Fruit fly (Drosophila melanogaster) whole organism, embryonic: ENCODE results near the gene grsm.
A peak's percentile ranks its signal among the peaks of the same experiment; 100 is the strongest.

Experiments used
- CG10147 ChIP-seq: fragments of 200-800 bp; sonication (Bioruptor generic); optimal IDR thresholded peaks from 2 replicates; lab custom pipeline; 2019; ENCODE audit warnings: missing biosample characterization, mild to moderate bottlenecking, missing genetic modification characterization, moderate library complexity
- CG10267 ChIP-seq: fragments of 200-800 bp; sonication (Bioruptor generic); optimal IDR thresholded peaks from 2 replicates; lab custom pipeline; 2018; ENCODE audit warnings: missing biosample characterization, mild to moderate bottlenecking, missing genetic modification characterization, moderate library complexity
- CG10462 ChIP-seq: fragments of 200-800 bp; sonication (Bioruptor generic); optimal IDR thresholded peaks from 2 replicates; lab custom pipeline; 2016; ENCODE audit warnings: missing biosample characterization, missing genetic modification characterization
- CG11085 ChIP-seq: fragments of 200-800 bp; sonication (Bioruptor generic); IDR thresholded peaks from 2 replicates; pipeline ENCODE4 v1.3.6; 2022; ENCODE audit warnings: missing biosample characterization, missing genetic modification characterization
- CG12071 ChIP-seq: fragments of 200-800 bp; sonication (Bioruptor generic); optimal IDR thresholded peaks from 3 replicates; lab custom pipeline; 2018; ENCODE audit warnings: missing biosample characterization, mild to moderate bottlenecking, missing genetic modification characterization
- CG1233 ChIP-seq: fragments of 200-800 bp; sonication (Bioruptor generic); optimal IDR thresholded peaks from 4 replicates; lab custom pipeline; 2018; ENCODE audit warnings: missing biosample characterization, mild to moderate bottlenecking, missing genetic modification characterization
- CG12769 ChIP-seq: fragments of 200-800 bp; sonication (Bioruptor generic); optimal IDR thresholded peaks from 2 replicates; lab custom pipeline; 2019; ENCODE audit warnings: missing biosample characterization, mild to moderate bottlenecking, missing genetic modification characterization, moderate library complexity
- CG12942 ChIP-seq: fragments of 200-800 bp; sonication (Bioruptor generic); optimal IDR thresholded peaks from 3 replicates; lab custom pipeline; 2016; ENCODE audit warnings: missing biosample characterization, missing genetic modification characterization
- CG15073 ChIP-seq: fragments of 200-800 bp; sonication (Bioruptor generic); optimal IDR thresholded peaks from 2 replicates; lab custom pipeline; 2016; ENCODE audit warnings: missing biosample characterization, missing genetic modification characterization
- CG15269 ChIP-seq: fragments of 200-800 bp; sonication (Bioruptor generic); optimal IDR thresholded peaks from 2 replicates; lab custom pipeline; 2018; ENCODE audit warnings: missing biosample characterization, mild to moderate bottlenecking, missing genetic modification characterization, moderate library complexity
- CG15696 ChIP-seq: fragments of 200-800 bp; sonication (Bioruptor generic); optimal IDR thresholded peaks from 2 replicates; lab custom pipeline; 2019; ENCODE audit warnings: missing biosample characterization, mild to moderate bottlenecking, missing genetic modification characterization, moderate library complexity
- CG17612 ChIP-seq: fragments of 200-800 bp; sonication (Bioruptor generic); IDR thresholded peaks from 2 replicates; pipeline ENCODE4 v1.3.6; 2022; ENCODE audit warnings: missing biosample characterization, missing genetic modification characterization
- CG18011 ChIP-seq: fragments of 200-800 bp; sonication (Bioruptor generic); optimal IDR thresholded peaks from 2 replicates; lab custom pipeline; 2017; ENCODE audit warnings: missing biosample characterization, missing genetic modification characterization, mild to moderate bottlenecking, moderate library complexity, missing genotype
- CG2199 ChIP-seq: fragments of 200-800 bp; sonication (Bioruptor generic); IDR thresholded peaks from 3 replicates; pipeline ENCODE4 v1.3.6; 2022; ENCODE audit warnings: missing biosample characterization, missing genetic modification characterization
- CG3995 ChIP-seq: fragments of 200-800 bp; sonication (Bioruptor generic); optimal IDR thresholded peaks from 3 replicates; lab custom pipeline; 2016; ENCODE audit warnings: missing biosample characterization, missing genetic modification characterization
- CG4282 ChIP-seq: fragments of 200-800 bp; sonication (Bioruptor generic); optimal IDR thresholded peaks from 2 replicates; lab custom pipeline; 2016; ENCODE audit warnings: missing biosample characterization, missing genetic modification characterization
- CG4617 ChIP-seq: fragments of 200-800 bp; sonication (Bioruptor generic); optimal IDR thresholded peaks from 3 replicates; lab custom pipeline; 2016; ENCODE audit warnings: missing biosample characterization, missing genetic modification characterization, borderline replicate concordance
- CG6654 ChIP-seq: fragments of 200-800 bp; sonication (Bioruptor generic); optimal IDR thresholded peaks from 2 replicates; lab custom pipeline; 2017; ENCODE audit warnings: missing biosample characterization, mild to moderate bottlenecking, missing genetic modification characterization
- CTCF ChIP-seq: fragments of 200-800 bp; sonication (Bioruptor generic); optimal IDR thresholded peaks from 2 replicates; lab custom pipeline; 2017; ENCODE audit warnings: missing biosample characterization, mild to moderate bottlenecking, missing genetic modification characterization, moderate library complexity
- Dip2 ChIP-seq: fragments of 200-800 bp; sonication (Bioruptor generic); IDR thresholded peaks from 2 replicates; pipeline ENCODE4 v1.3.6; 2022; ENCODE audit warnings: missing biosample characterization, missing genetic modification characterization
- Dref ChIP-seq: fragments of 200-800 bp; sonication (Bioruptor generic); IDR thresholded peaks from 2 replicates; pipeline ENCODE4 v1.3.6; 2022; ENCODE audit warnings: missing biosample characterization, missing genetic modification characterization
- HLHmδ ChIP-seq: fragments of 200-800 bp; sonication (Bioruptor generic); optimal IDR thresholded peaks from 2 replicates; lab custom pipeline; 2018; ENCODE audit warnings: missing biosample characterization, mild to moderate bottlenecking, missing genetic modification characterization, moderate library complexity
- HmgD ChIP-seq: fragments of 200-800 bp; sonication (Bioruptor generic); optimal IDR thresholded peaks from 3 replicates; lab custom pipeline; 2016; ENCODE audit warnings: missing biosample characterization, missing genetic modification characterization
- Hr78 ChIP-seq, 2 experiments: fragments of 200-800 bp in 1 of 2; fragments of >200 bp in 1 of 2; sonication (Bioruptor generic) in 1 of 2; optimal IDR thresholded peaks; 2 replicates each; lab custom pipeline; 2017 to 2019; ENCODE audit warnings: missing biosample characterization in 2 of 2, missing genetic modification characterization in 2 of 2, mild to moderate bottlenecking in 1 of 2, moderate library complexity in 1 of 2
- Med ChIP-seq: fragments of 200-800 bp; sonication (Bioruptor generic); peaks from one replicate; lab custom pipeline; 2016; ENCODE audit warnings: missing biosample characterization, missing genetic modification characterization, mild to moderate bottlenecking, inconsistent platforms, moderate library complexity
- Ssrp ChIP-seq: fragments of 200-800 bp; sonication (Bioruptor generic); optimal IDR thresholded peaks from 2 replicates; lab custom pipeline; 2018; ENCODE audit warnings: missing biosample characterization, mild to moderate bottlenecking, missing genetic modification characterization, moderate library complexity
- Taf1 ChIP-seq: fragments of 200-800 bp; sonication (Bioruptor generic); IDR thresholded peaks from 2 replicates; pipeline ENCODE4 v1.3.6; 2022; ENCODE audit warnings: missing biosample characterization, missing genetic modification characterization
- Usf ChIP-seq: fragments of 200-800 bp; sonication (Bioruptor generic); optimal IDR thresholded peaks from 2 replicates; lab custom pipeline; 2017; ENCODE audit warnings: missing genotype, missing biosample characterization, missing genetic modification characterization
- ato ChIP-seq: fragments of 200-800 bp; sonication (Bioruptor generic); IDR thresholded peaks from 2 replicates; pipeline ENCODE4 v1.3.6; 2022; ENCODE audit warnings: missing biosample characterization, missing genetic modification characterization; ENCODE audit not compliant: partially characterized antibody
- az2 ChIP-seq: fragments of 200-800 bp; sonication (Bioruptor generic); optimal IDR thresholded peaks from 3 replicates; lab custom pipeline; 2016; ENCODE audit warnings: missing biosample characterization, missing genetic modification characterization
- da ChIP-seq: fragments of 200-800 bp; sonication (Bioruptor generic); optimal IDR thresholded peaks from 2 replicates; lab custom pipeline; 2016; ENCODE audit warnings: missing biosample characterization, missing genetic modification characterization
- dati ChIP-seq: fragments of 200-800 bp; sonication (Bioruptor generic); IDR thresholded peaks from 2 replicates; pipeline ENCODE4 v1.3.6; 2022; ENCODE audit warnings: missing biosample characterization, missing genetic modification characterization
- disco-r ChIP-seq: fragments of 200-800 bp; sonication (Bioruptor generic); optimal IDR thresholded peaks from 2 replicates; lab custom pipeline; 2016; ENCODE audit warnings: missing biosample characterization, missing genetic modification characterization
- dmrt99B ChIP-seq: fragments of 200-800 bp; sonication (Bioruptor generic); optimal IDR thresholded peaks from 2 replicates; lab custom pipeline; 2018; ENCODE audit warnings: missing biosample characterization, mild to moderate bottlenecking, missing genetic modification characterization, moderate library complexity
- dysf ChIP-seq: fragments of 200-800 bp; sonication (Bioruptor generic); IDR thresholded peaks from 3 replicates; pipeline ENCODE4 v1.3.6; 2022; ENCODE audit warnings: missing biosample characterization, missing genetic modification characterization
- fd102C ChIP-seq: fragments of 200-800 bp; sonication (Bioruptor generic); optimal IDR thresholded peaks from 2 replicates; lab custom pipeline; 2018; ENCODE audit warnings: missing biosample characterization, mild to moderate bottlenecking, missing genetic modification characterization, moderate library complexity
- ftz-f1 ChIP-seq: fragments of 200-800 bp; sonication (Bioruptor generic); optimal IDR thresholded peaks from 2 replicates; lab custom pipeline; 2016; ENCODE audit warnings: missing biosample characterization, missing genetic modification characterization
- gem ChIP-seq: fragments of 200-800 bp; sonication (Bioruptor generic); optimal IDR thresholded peaks from 2 replicates; lab custom pipeline; 2019; ENCODE audit warnings: missing biosample characterization, mild to moderate bottlenecking, missing genetic modification characterization, moderate library complexity
- jing ChIP-seq: fragments of 200-800 bp; sonication (Bioruptor generic); optimal IDR thresholded peaks from 2 replicates; lab custom pipeline; 2018; ENCODE audit warnings: missing biosample characterization, mild to moderate bottlenecking, missing genetic modification characterization
- kah ChIP-seq: fragments of 200-800 bp; sonication (Bioruptor generic); optimal IDR thresholded peaks from 2 replicates; lab custom pipeline; 2018; ENCODE audit warnings: missing biosample characterization, mild to moderate bottlenecking, missing genetic modification characterization
- lbe ChIP-seq: fragments of 200-800 bp; sonication (Bioruptor generic); optimal IDR thresholded peaks from 2 replicates; lab custom pipeline; 2016; ENCODE audit warnings: missing biosample characterization, mild to moderate bottlenecking, missing genetic modification characterization
- phol ChIP-seq: fragments of 200-800 bp; sonication (Bioruptor generic); optimal IDR thresholded peaks from 3 replicates; lab custom pipeline; 2018; ENCODE audit warnings: missing biosample characterization, mild to moderate bottlenecking, missing genetic modification characterization, moderate library complexity
- pum ChIP-seq: fragments of 200-800 bp; sonication (Bioruptor generic); optimal IDR thresholded peaks from 2 replicates; lab custom pipeline; 2016; ENCODE audit warnings: missing biosample characterization, missing genetic modification characterization
- scrt ChIP-seq: fragments of 200-800 bp; sonication (Bioruptor generic); optimal IDR thresholded peaks from 2 replicates; lab custom pipeline; 2018; ENCODE audit warnings: missing biosample characterization, mild to moderate bottlenecking, missing genetic modification characterization, moderate library complexity
- seq ChIP-seq: fragments of 200-800 bp; sonication (Bioruptor generic); IDR thresholded peaks from 2 replicates; pipeline ENCODE4 v1.3.6; 2022; ENCODE audit warnings: missing biosample characterization, missing genetic modification characterization
- slbo ChIP-seq: fragments of 200-800 bp; sonication (Bioruptor generic); IDR thresholded peaks from 2 replicates; pipeline ENCODE4 v1.3.6; 2022; ENCODE audit warnings: missing biosample characterization, missing genetic modification characterization
- slou ChIP-seq: fragments of 200-800 bp; sonication (Bioruptor generic); optimal IDR thresholded peaks from 3 replicates; lab custom pipeline; 2016; ENCODE audit warnings: missing biosample characterization, missing genetic modification characterization
- ssp ChIP-seq: fragments of 200-800 bp; sonication (Bioruptor generic); IDR thresholded peaks from 2 replicates; pipeline ENCODE4 v1.3.6; 2022; ENCODE audit warnings: missing biosample characterization, missing genetic modification characterization
- stc ChIP-seq: fragments of 200-800 bp; sonication (Bioruptor generic); IDR thresholded peaks from 2 replicates; pipeline ENCODE4 v1.3.6; 2022; ENCODE audit warnings: missing biosample characterization, missing genetic modification characterization
- zf30C ChIP-seq: fragments of 200-800 bp; sonication (Bioruptor generic); optimal IDR thresholded peaks from 3 replicates; lab custom pipeline; 2018; ENCODE audit warnings: missing biosample characterization, mild to moderate bottlenecking, missing genetic modification characterization

grsm gene

dm6 chr3R:12982167-12982981 is 14.9 kb upstream of the grsm start (continued):
- TF ChIP-seq CG11085 (GFP tag; lab: Robert Waterston, UW) (no peak), jing (no peak), ssp (GFP tag; lab: Robert Waterston, UW) (peak; percentile 14; the same call in 1 of the 2 replicates), dmrt99B (peak; percentile 72), Taf1 (GFP tag; lab: Robert Waterston, UW) (no peak), CG10462 (GFP tag; lab: Kevin White, UChicago) (peak; percentile 18), CG10267 (tag; lab: Kevin White, UChicago) (peak; percentile 49), zf30C (no peak), pum (GFP tag; lab: Kevin White, UChicago) (no peak), slbo (GFP tag; lab: Robert Waterston, UW) (peak; percentile 73), az2 (GFP tag; lab: Kevin White, UChicago) (peak; percentile 77), CG12942 (GFP tag; lab: Kevin White, UChicago) (peak; percentile 20), CG15269 (tag; lab: Kevin White, UChicago) (peak; percentile 83), slou (GFP tag; lab: Kevin White, UChicago) (peak; percentile 38), da (GFP tag; lab: Kevin White, UChicago) (no peak), Med (GFP tag; lab: Kevin White, UChicago) (peak; percentile 77), Ssrp (peak; percentile 67), scrt (peak; percentile 55), CG17612 (GFP tag; lab: Robert Waterston, UW) (0 out of 2 replicates have a peak, but pooled peaks have one; percentile 26), CG18011 (GFP tag; lab: Kevin White, UChicago) (peak; percentile 51), phol (tag; lab: Kevin White, UChicago) (peak; percentile 71), CG4282 (GFP tag; lab: Kevin White, UChicago) (no peak), CG4617 (GFP tag; lab: Kevin White, UChicago) (no peak), Dip2 (GFP tag; lab: Robert Waterston, UW) (no peak), stc (GFP tag; lab: Robert Waterston, UW) (peak; percentile 31; the same call in 1 of the 2 replicates), lbe (peak; percentile 20), CG15696 (tag; lab: Kevin White, UChicago) (peak; percentile 39), Dref (no peak), HmgD (GFP tag; lab: Kevin White, UChicago) (no peak), Usf (GFP tag; lab: Kevin White, UChicago) (peak; percentile 60), dati (GFP tag; lab: Robert Waterston, UW) (no peak), Hr78 (GFP tag; optimal IDR thresholded peaks at IDR 0.05; lab: Kevin White, UChicago) (no peak), seq (GFP tag; lab: Robert Waterston, UW) (peak; percentile 76), CG12769 (tag; lab: Kevin White, UChicago) (peak; percentile 27), CG3995 (GFP tag; lab: Kevin White, UChicago) (peak; percentile 50), fd102C (GFP tag; lab: Kevin White, UChicago) (no peak), CG15073 (GFP tag; lab: Kevin White, UChicago) (no peak), CG1233 (peak; percentile 80), HLHmδ (no peak), disco-r (GFP tag; lab: Kevin White, UChicago) (peak; percentile 12), CG2199 (no peak), ftz-f1 (GFP tag; lab: Kevin White, UChicago) (no peak), gem (tag; lab: Kevin White, UChicago) (peak; percentile 82), dysf (GFP tag; lab: Robert Waterston, UW) (peak; percentile 83), CG10147 (GFP tag; lab: Kevin White, UChicago) (peak; percentile 57), CTCF (GFP tag; lab: Kevin White, UChicago) (no peak), CG12071 (GFP tag; lab: Kevin White, UChicago) (peak; percentile 36), kah (no peak), CG6654 (GFP tag; lab: Kevin White, UChicago) (peak; percentile 5), ato (no peak)
